Fruit fly (Drosophila melanogaster) whole organism, embryonic: Measurements from ENCODE around the gene Tgt.
A peak's percentile ranks its signal among the peaks of the same experiment; 100 is the strongest.

Experiments used
- Asciz ChIP-seq: fragments of 200-800 bp; sonication (Bioruptor generic); optimal IDR thresholded peaks from 2 replicates; lab custom pipeline; 2017; ENCODE audit warnings: missing biosample characterization, mild to moderate bottlenecking, missing genetic modification characterization, missing genetic modification reagents
- Atf-2 ChIP-seq: fragments of 200-800 bp; sonication (Bioruptor generic); optimal IDR thresholded peaks from 2 replicates; lab custom pipeline; 2016; ENCODE audit warnings: missing biosample characterization, missing genetic modification characterization
- CG10431 ChIP-seq: fragments of 200-800 bp; sonication (Bioruptor generic); optimal IDR thresholded peaks from 3 replicates; lab custom pipeline; 2018; ENCODE audit warnings: missing biosample characterization, mild to moderate bottlenecking, missing genetic modification characterization
- CG10462 ChIP-seq: fragments of 200-800 bp; sonication (Bioruptor generic); optimal IDR thresholded peaks from 2 replicates; lab custom pipeline; 2016; ENCODE audit warnings: missing biosample characterization, missing genetic modification characterization
- CG12155 ChIP-seq: fragments of 200-800 bp; sonication (Bioruptor generic); optimal IDR thresholded peaks from 3 replicates; lab custom pipeline; 2016; ENCODE audit warnings: missing biosample characterization, missing genetic modification characterization
- CG12236 ChIP-seq: fragments of 200-800 bp; sonication (Bioruptor generic); optimal IDR thresholded peaks from 2 replicates; lab custom pipeline; 2016; ENCODE audit warnings: missing biosample characterization, missing genetic modification characterization
- CG12299 ChIP-seq: fragments of 200-800 bp; sonication (Bioruptor generic); optimal IDR thresholded peaks from 2 replicates; lab custom pipeline; 2018; ENCODE audit warnings: missing biosample characterization, mild to moderate bottlenecking, missing genetic modification characterization
- CG1233 ChIP-seq: fragments of 200-800 bp; sonication (Bioruptor generic); optimal IDR thresholded peaks from 4 replicates; lab custom pipeline; 2018; ENCODE audit warnings: missing biosample characterization, mild to moderate bottlenecking, missing genetic modification characterization
- CG12659 ChIP-seq: fragments of 200-800 bp; sonication (Bioruptor generic); optimal IDR thresholded peaks from 3 replicates; lab custom pipeline; 2017; ENCODE audit warnings: mild to moderate bottlenecking, missing biosample characterization, missing genetic modification reagents, missing genetic modification characterization
- CG17802 ChIP-seq: fragments of 200-800 bp; sonication (Bioruptor generic); optimal IDR thresholded peaks from 2 replicates; lab custom pipeline; 2018; ENCODE audit warnings: missing biosample characterization, mild to moderate bottlenecking, missing genetic modification characterization, moderate library complexity
- CG17912 ChIP-seq: fragments of 200-800 bp; sonication (Bioruptor generic); optimal IDR thresholded peaks from 2 replicates; lab custom pipeline; 2018; ENCODE audit warnings: missing biosample characterization, mild to moderate bottlenecking, missing genetic modification characterization
- CG2129 ChIP-seq: fragments of 200-800 bp; sonication (Bioruptor generic); IDR thresholded peaks from 2 replicates; pipeline ENCODE4 v1.3.6; 2022; ENCODE audit warnings: missing biosample characterization, missing genetic modification characterization; ENCODE audit not compliant: partially characterized antibody
- CG2202 ChIP-seq: fragments of 200-800 bp; sonication (Bioruptor generic); optimal IDR thresholded peaks from 2 replicates; lab custom pipeline; 2018; ENCODE audit warnings: missing biosample characterization, mild to moderate bottlenecking, missing genetic modification characterization
- CG31388 ChIP-seq: fragments of 200-800 bp; sonication (Bioruptor generic); optimal IDR thresholded peaks from 2 replicates; lab custom pipeline; 2016; ENCODE audit warnings: missing biosample characterization, missing genetic modification characterization
- CG34376 ChIP-seq: fragments of 200-800 bp; sonication (Bioruptor generic); optimal IDR thresholded peaks from 2 replicates; lab custom pipeline; 2018; ENCODE audit warnings: missing biosample characterization, mild to moderate bottlenecking, missing genetic modification characterization
- CG34422 ChIP-seq: fragments of 200-800 bp; sonication (Bioruptor generic); IDR thresholded peaks from 3 replicates; pipeline ENCODE4 v1.3.6; 2022; ENCODE audit warnings: missing biosample characterization, missing genetic modification characterization
- CG3838 ChIP-seq: fragments of 200-800 bp; sonication (Bioruptor generic); optimal IDR thresholded peaks from 3 replicates; lab custom pipeline; 2016; ENCODE audit warnings: missing biosample characterization, missing genetic modification characterization
- CG4404 ChIP-seq: fragments of 200-800 bp; sonication (Bioruptor generic); IDR thresholded peaks from 2 replicates; pipeline ENCODE4 v1.3.6; 2022; ENCODE audit warnings: missing biosample characterization, missing genetic modification characterization
- CG5953 ChIP-seq: fragments of 200-800 bp; sonication (Bioruptor generic); IDR thresholded peaks from 2 replicates; pipeline ENCODE4 v1.3.6; 2022; ENCODE audit warnings: missing biosample characterization, missing genetic modification characterization
- CG6765 ChIP-seq: fragments of 200-800 bp; sonication (Bioruptor generic); optimal IDR thresholded peaks from 3 replicates; lab custom pipeline; 2017; ENCODE audit warnings: missing biosample characterization, mild to moderate bottlenecking, missing genetic modification characterization
- Dad ChIP-seq: fragments of 200-800 bp; sonication (Bioruptor generic); optimal IDR thresholded peaks from 3 replicates; lab custom pipeline; 2016; ENCODE audit warnings: missing biosample characterization, missing genetic modification characterization
- Deaf1 ChIP-seq: fragments of 200-800 bp; optimal IDR thresholded peaks from 3 replicates; lab custom pipeline; 2019; ENCODE audit warnings: missing biosample characterization, mild to moderate bottlenecking, missing genetic modification characterization, moderate library complexity
- HLH54F ChIP-seq: fragments of 200-800 bp; sonication (Bioruptor generic); optimal IDR thresholded peaks from 3 replicates; lab custom pipeline; 2016; ENCODE audit warnings: missing biosample characterization, missing genetic modification characterization
- Hr3 ChIP-seq: fragments of 200-800 bp; sonication (Bioruptor generic); optimal IDR thresholded peaks from 3 replicates; lab custom pipeline; 2016; ENCODE audit warnings: missing biosample characterization, missing genetic modification characterization
- Hr51 ChIP-seq, 2 experiments: fragments of 200-800 bp; sonication (Bioruptor generic); optimal IDR thresholded peaks; 2 replicates in 1 of 2; 3 replicates in 1 of 2; lab custom pipeline; 2016 to 2018; ENCODE audit warnings: missing biosample characterization in 2 of 2, missing genetic modification characterization in 2 of 2, mild to moderate bottlenecking in 1 of 2, moderate library complexity in 1 of 2
- Hr78 ChIP-seq, 2 experiments: fragments of 200-800 bp in 1 of 2; fragments of >200 bp in 1 of 2; sonication (Bioruptor generic) in 1 of 2; optimal IDR thresholded peaks; 2 replicates each; lab custom pipeline; 2017 to 2019; ENCODE audit warnings: missing biosample characterization in 2 of 2, missing genetic modification characterization in 2 of 2, mild to moderate bottlenecking in 1 of 2, moderate library complexity in 1 of 2
- Jarid2 ChIP-seq: fragments of 200-800 bp; sonication (Bioruptor generic); optimal IDR thresholded peaks from 3 replicates; lab custom pipeline; 2017; ENCODE audit warnings: mild to moderate bottlenecking, missing biosample characterization, missing genetic modification reagents, missing genetic modification characterization
- Oli ChIP-seq: fragments of 200-800 bp; sonication (Bioruptor generic); optimal IDR thresholded peaks from 2 replicates; lab custom pipeline; 2018; ENCODE audit warnings: missing biosample characterization, mild to moderate bottlenecking, missing genetic modification characterization, moderate library complexity
- PHDP ChIP-seq: fragments of 200-800 bp; sonication (Bioruptor generic); optimal IDR thresholded peaks from 3 replicates; lab custom pipeline; 2018; ENCODE audit warnings: missing biosample characterization, mild to moderate bottlenecking, missing genetic modification characterization, moderate library complexity
- Pdp1 ChIP-seq, 2 experiments: fragments of 200-800 bp; sonication (Bioruptor generic); optimal IDR thresholded peaks; 3 replicates each; lab custom pipeline; 2016; ENCODE audit warnings: missing biosample characterization in 2 of 2, missing genetic modification characterization in 2 of 2, mild to moderate bottlenecking in 1 of 2, moderate library complexity in 1 of 2
- Poxn ChIP-seq: fragments of 200-800 bp; sonication (Bioruptor generic); IDR thresholded peaks from 2 replicates; pipeline ENCODE4 v1.3.6; 2022; ENCODE audit warnings: missing biosample characterization, missing genetic modification characterization
- Sin3A ChIP-seq: fragments of >200 bp; optimal IDR thresholded peaks from 2 replicates; lab custom pipeline; 2018
- Stat92E ChIP-seq, 3 experiments: fragments of >200 bp in 2 of 3; fragments of 200-800 bp in 1 of 3; sonication (Bioruptor generic) in 1 of 3; optimal IDR thresholded peaks; 2 replicates each; lab custom pipeline; 2017 to 2019; ENCODE audit warnings: missing biosample characterization in 3 of 3, missing genetic modification characterization in 3 of 3, mild to moderate bottlenecking in 1 of 3, moderate library complexity in 1 of 3
- amos ChIP-seq: fragments of 200-800 bp; sonication (Bioruptor generic); IDR thresholded peaks from 2 replicates; pipeline ENCODE4 v1.3.6; 2022; ENCODE audit warnings: missing biosample characterization, missing genetic modification characterization; ENCODE audit not compliant: partially characterized antibody
- ap ChIP-seq: fragments of 200-800 bp; sonication (Bioruptor generic); IDR thresholded peaks from 2 replicates; pipeline ENCODE4 v1.3.6; 2022; ENCODE audit warnings: missing biosample characterization, missing genetic modification characterization
- chm ChIP-seq: fragments of 200-800 bp; sonication (Bioruptor generic); IDR thresholded peaks from 2 replicates; pipeline ENCODE4 v1.3.6; 2022; ENCODE audit warnings: missing biosample characterization, missing genetic modification characterization
- crp ChIP-seq, 2 experiments: fragments of 200-800 bp; sonication (Bioruptor generic); optimal IDR thresholded peaks; 2 replicates in 1 of 2; 3 replicates in 1 of 2; lab custom pipeline; 2017; ENCODE audit warnings: missing biosample characterization in 2 of 2, missing genetic modification characterization in 2 of 2, mild to moderate bottlenecking in 1 of 2, moderate library complexity in 1 of 2
- dan ChIP-seq: fragments of 200-800 bp; sonication (Bioruptor generic); IDR thresholded peaks from 2 replicates; pipeline ENCODE4 v1.3.6; 2022; ENCODE audit warnings: missing biosample characterization, missing genetic modification characterization
- dati ChIP-seq: fragments of 200-800 bp; sonication (Bioruptor generic); IDR thresholded peaks from 2 replicates; pipeline ENCODE4 v1.3.6; 2022; ENCODE audit warnings: missing biosample characterization, missing genetic modification characterization
- fd102C ChIP-seq: fragments of 200-800 bp; sonication (Bioruptor generic); optimal IDR thresholded peaks from 2 replicates; lab custom pipeline; 2018; ENCODE audit warnings: missing biosample characterization, mild to moderate bottlenecking, missing genetic modification characterization, moderate library complexity
- gce ChIP-seq: fragments of 200-800 bp; sonication (Bioruptor generic); IDR thresholded peaks from 3 replicates; pipeline ENCODE4 v1.3.6; 2022; ENCODE audit warnings: missing biosample characterization, missing genetic modification characterization
- gfzf ChIP-seq: fragments of 200-800 bp; sonication (Bioruptor generic); optimal IDR thresholded peaks from 2 replicates; lab custom pipeline; 2016; ENCODE audit warnings: missing biosample characterization, mild to moderate bottlenecking, missing genetic modification characterization, moderate library complexity
- hth ChIP-seq: fragments of >200 bp; optimal IDR thresholded peaks from 2 replicates; lab custom pipeline; 2017; ENCODE audit warnings: inconsistent platforms
- pho ChIP-seq: fragments of 200-800 bp; sonication (Bioruptor generic); optimal IDR thresholded peaks from 2 replicates; lab custom pipeline; 2016; ENCODE audit warnings: missing biosample characterization, missing genetic modification characterization
- row ChIP-seq: fragments of 200-800 bp; sonication (Bioruptor generic); IDR thresholded peaks from 3 replicates; pipeline ENCODE4 v1.3.6; 2022; ENCODE audit warnings: missing biosample characterization, missing genetic modification characterization
- sd ChIP-seq: fragments of 200-800 bp; sonication (Bioruptor generic); optimal IDR thresholded peaks from 3 replicates; lab custom pipeline; 2018; ENCODE audit warnings: missing biosample characterization, mild to moderate bottlenecking, missing genetic modification characterization, moderate library complexity
- sug ChIP-seq: fragments of 200-800 bp; optimal IDR thresholded peaks from 2 replicates; lab custom pipeline; 2019; ENCODE audit warnings: missing biosample characterization, mild to moderate bottlenecking, missing genetic modification characterization, moderate library complexity
- wor ChIP-seq: fragments of 200-800 bp; sonication (Bioruptor generic); IDR thresholded peaks from 2 replicates; pipeline ENCODE4 v1.3.6; 2022; ENCODE audit warnings: missing biosample characterization, missing genetic modification characterization
- zen ChIP-seq: fragments of 200-800 bp; sonication (Bioruptor generic); optimal IDR thresholded peaks from 3 replicates; lab custom pipeline; 2018; ENCODE audit warnings: missing biosample characterization, mild to moderate bottlenecking, missing genetic modification characterization, moderate library complexity
- zfh1 ChIP-seq: fragments of 200-800 bp; sonication (Bioruptor generic); IDR thresholded peaks from 3 replicates; pipeline ENCODE4 v1.3.6; 2022; ENCODE audit warnings: missing biosample characterization, missing genetic modification characterization

The Tgt gene

DNA sequence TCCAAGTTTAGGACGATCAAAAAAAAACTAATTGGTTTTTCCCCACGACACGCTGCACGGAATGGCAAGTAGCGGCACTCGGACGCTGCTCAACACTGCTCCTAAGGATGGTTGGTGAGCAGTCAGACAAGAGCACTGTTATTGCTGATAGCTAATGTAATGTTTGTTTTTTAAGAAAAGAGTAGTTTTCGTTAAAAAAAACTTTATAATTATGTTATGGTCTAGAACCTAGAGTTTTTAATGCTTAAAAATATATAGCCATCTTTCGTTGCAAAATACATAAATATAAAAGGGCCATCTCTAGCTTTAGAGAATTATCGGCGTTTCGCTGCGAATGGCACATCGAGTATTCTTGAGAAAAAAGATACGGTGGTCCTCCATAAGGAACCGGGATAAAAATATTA is 11.2 kb upstream of the Tgt start, which contains the start of the genes Charon and CG4887 (continued):
- TF ChIP-seq CG2129: peak; percentile 41; the same call in 1 of the 2 replicates
- TF ChIP-seq wor (GFP tag; lab: Robert Waterston, UW): peak; percentile 57; the same call in 1 of the 2 replicates
- TF ChIP-seq Dad (GFP tag; lab: Kevin White, UChicago): peak; percentile 82
- TF ChIP-seq CG5953: peak; percentile 33; the same call in 1 of the 2 replicates
- no peak; the same call in 1 of the 2 replicates for TF ChIP-seq Poxn (GFP tag; lab: Robert Waterston, UW)
- peak; percentile 44 for TF ChIP-seq Deaf1
- TF ChIP-seq hth (lab: Kevin White, UChicago): no peak
- TF ChIP-seq Pdp1 (GFP tag; optimal IDR thresholded peaks at IDR 0.05; lab: Kevin White, UChicago): peak in 1 of 2 experiments; percentile 87
- TF ChIP-seq zfh1 (GFP tag; lab: Robert Waterston, UW): peak; percentile 77
- no peak for TF ChIP-seq Hr78 (GFP tag; optimal IDR thresholded peaks at IDR 0.05; lab: Kevin White, UChicago)
- peak; percentile 51 for TF ChIP-seq ap (GFP tag; lab: Robert Waterston, UW)
- TF ChIP-seq CG17912: peak; percentile 19
- TF ChIP-seq row: peak; percentile 95
- TF ChIP-seq CG12236 (GFP tag; lab: Kevin White, UChicago): peak; percentile 40
- peak; percentile 83 for TF ChIP-seq Hr3 (GFP tag; lab: Kevin White, UChicago)
- peak; percentile 68 for TF ChIP-seq zen (tag; lab: Kevin White, UChicago)
- peak; percentile 86 for TF ChIP-seq CG12155 (GFP tag; lab: Kevin White, UChicago)
- peak in 1 of 2 experiments; percentile 83 for TF ChIP-seq Hr51 (GFP tag; optimal IDR thresholded peaks at IDR 0.05; lab: Kevin White, UChicago)
- TF ChIP-seq CG2202 (tag; lab: Kevin White, UChicago): peak; percentile 51
- TF ChIP-seq CG4404 (GFP tag; lab: Robert Waterston, UW): peak; percentile 82
- TF ChIP-seq CG34376 (GFP tag; lab: Kevin White, UChicago): peak; percentile 71
- TF ChIP-seq CG1233 (GFP tag; lab: Kevin White, UChicago): peak; percentile 76
- TF ChIP-seq Oli (tag; lab: Kevin White, UChicago): no peak
- TF ChIP-seq chm: peak; percentile 61; the same call in 1 of the 2 replicates
- TF ChIP-seq CG34422 (GFP tag; lab: Robert Waterston, UW): peak; percentile 88
- TF ChIP-seq sd (tag; lab: Kevin White, UChicago): no peak
- peak; percentile 71 for TF ChIP-seq CG12299 (tag; lab: Kevin White, UChicago)
- no peak for TF ChIP-seq dan (GFP tag; lab: Robert Waterston, UW)
- peak in 1 of 3 experiments; percentile 15 for TF ChIP-seq Stat92E (GFP tag; optimal IDR thresholded peaks at IDR 0.05; lab: Kevin White, UChicago)
- TF ChIP-seq CG31388: peak; percentile 57
- peak; percentile 89 for TF ChIP-seq Sin3A
- TF ChIP-seq amos: peak; percentile 48
- TF ChIP-seq CG10431 (GFP tag; lab: Kevin White, UChicago): no peak
- peak; percentile 75 for TF ChIP-seq CG6765 (GFP tag; lab: Kevin White, UChicago)
- no peak for TF ChIP-seq Asciz (GFP tag; lab: Kevin White, UChicago)
- no peak for TF ChIP-seq dati (GFP tag; lab: Robert Waterston, UW)
- TF ChIP-seq gfzf (GFP tag; lab: Kevin White, UChicago): peak; percentile 27
- peak; percentile 90 for TF ChIP-seq HLH54F (GFP tag; lab: Kevin White, UChicago)
- TF ChIP-seq crp (GFP tag; optimal IDR thresholded peaks at IDR 0.05; lab: Kevin White, UChicago): peak in 1 of 2 experiments; percentile 52
- TF ChIP-seq CG17802 (tag; lab: Kevin White, UChicago): peak; percentile 43
- TF ChIP-seq fd102C: no peak
- TF ChIP-seq gce (GFP tag; lab: Robert Waterston, UW): peak; percentile 55; the same call in 1 of the 3 replicates
- TF ChIP-seq sug (tag; lab: Kevin White, UChicago): no peak
- TF ChIP-seq CG10462: peak; percentile 77
- peak; percentile 63 for TF ChIP-seq CG3838 (GFP tag; lab: Kevin White, UChicago)
- peak; percentile 89 for TF ChIP-seq pho
- peak; percentile 88 for TF ChIP-seq CG12659
- peak; percentile 68 for TF ChIP-seq Atf-2
- TF ChIP-seq PHDP (tag; lab: Kevin White, UChicago): no peak
- no peak for TF ChIP-seq Jarid2
